Fruit fly (Drosophila melanogaster): ENCODE results near the gene CG31286.
A peak's percentile ranks its signal among the peaks of the same experiment; 100 is the strongest.

Gene CG31286

dm6 chr3R:6690139-6690538 is 49.1 kb downstream of the CG31286 start, which contains the start of gene Ccp84Af:
Gene Ccp84Af (minus strand): TSS chr3R:6690239.
- no peak for TF ChIP-seq Asciz (GFP tag; optimal IDR thresholded peaks at IDR 0.05)
- TF ChIP-seq CG15479 (GFP tag; optimal IDR thresholded peaks at IDR 0.05): no peak
- no peak for TF ChIP-seq tna (GFP tag; IDR thresholded peaks at IDR 0.05; ENCODE audit: partially characterized antibody)
- peak; percentile 64 for TF ChIP-seq Ets65A (GFP tag)
- no peak for TF ChIP-seq CG13296 (GFP tag; optimal IDR thresholded peaks at IDR 0.05)
- no peak for TF ChIP-seq Hmr (GFP tag; optimal IDR thresholded peaks at IDR 0.05)

DNA sequence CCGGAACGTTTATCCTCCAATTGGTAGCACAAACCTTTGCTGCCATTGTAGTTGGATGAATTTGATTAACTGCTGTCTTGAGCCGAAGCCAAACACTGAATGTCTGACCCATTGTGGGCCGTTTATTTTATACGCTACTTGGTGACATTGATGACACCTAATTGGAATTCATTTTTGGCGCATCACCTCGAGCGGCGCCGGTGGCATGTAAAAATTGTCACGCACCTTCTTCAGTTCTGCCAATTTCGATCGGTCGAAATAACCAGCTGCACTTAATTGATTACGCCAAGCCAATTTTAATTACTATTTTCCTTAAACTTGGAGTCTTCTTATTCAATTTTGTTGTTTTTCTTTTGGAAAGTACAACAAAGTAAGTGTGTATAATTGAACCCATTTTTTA is 50.6 kb downstream of the CG31286 start, which contains the start of gene Ccp84Ae:
TSS of gene Ccp84Ae (minus strand) at position 101 of the 400 bp plus-strand sequence.
- TF ChIP-seq CG7987 (GFP tag; optimal IDR thresholded peaks at IDR 0.05) (no peak), HmgZ (tag; optimal IDR thresholded peaks at IDR 0.05) (no peak), pros (GFP tag; optimal IDR thresholded peaks at IDR 0.05) (no peak), Awh (GFP tag; IDR thresholded peaks at IDR 0.05) (no peak), CG8924 (tag; optimal IDR thresholded peaks at IDR 0.05) (no peak), hth (optimal IDR thresholded peaks at IDR 0.05) (no peak)

- TF ChIP-seq CG12391 (tag; optimal IDR thresholded peaks at IDR 0.05) (no peak), mirr (GFP tag; optimal IDR thresholded peaks at IDR 0.05) (no peak), gfzf (GFP tag; optimal IDR thresholded peaks at IDR 0.05) (no peak), klu (GFP tag; IDR thresholded peaks at IDR 0.05) (no peak), Opbp (GFP tag; IDR thresholded peaks at IDR 0.05; ENCODE audit: partially characterized antibody) (0 out of 3 replicates have a peak, but pooled peaks have one; percentile 6), dysf (GFP tag; IDR thresholded peaks at IDR 0.05) (no peak), CG8944 (GFP tag; optimal IDR thresholded peaks at IDR 0.05) (no peak), ci (GFP tag; IDR thresholded peaks at IDR 0.05) (no peak), CG7963 (GFP tag; IDR thresholded peaks at IDR 0.05; ENCODE audit: partially characterized antibody) (no peak)
Measured at dm6 chr3R:6692432-6692831, 51.4 kb downstream of the CG31286 start, which contains the start of gene Ccp84Ad. Gene Ccp84Ad (plus strand): TSS chr3R:6692732.

Measured in whole organism, embryonic.